Worm (Caenorhabditis elegans) whole organism, young adult: Measurements from ENCODE around the gene C14C6.3.

Source experiments
- B0019.2 ChIP-seq: fragments of 200-800 bp; sonication (Bioruptor generic); conservative IDR thresholded peaks from 2 replicates; pipeline ENCODE4 v1.3.6; 2022; ENCODE audit warnings: missing genetic modification reagents, missing genetic modification characterization, missing compliant biosample characterization
- C06A6.2 ChIP-seq: fragments of 200-800 bp; sonication (Bioruptor generic); conservative IDR thresholded peaks from 2 replicates; pipeline ENCODE4 v1.3.6; 2022; ENCODE audit warnings: missing genetic modification characterization, missing compliant biosample characterization
- F23B12.7 ChIP-seq: sonication (generic microtip); optimal IDR thresholded peaks from 2 replicates; lab custom pipeline; 2017; ENCODE audit warnings: missing genetic modification characterization, mild to moderate bottlenecking, missing compliant biosample characterization, antibody characterized with exemption, moderate library complexity; ENCODE audit not compliant: insufficient read depth
- F37B4.10 ChIP-seq: fragments of 200-800 bp; sonication (Bioruptor generic); IDR thresholded peaks from 2 replicates; pipeline ENCODE4 v1.3.6; 2022; ENCODE audit warnings: missing genetic modification characterization, missing compliant biosample characterization
- F52B5.7 ChIP-seq: sonication (generic microtip); optimal IDR thresholded peaks from 2 replicates; lab custom pipeline; 2016; ENCODE audit warnings: mild to moderate bottlenecking, missing genetic modification characterization, missing compliant biosample characterization
- F57C9.4 ChIP-seq: sonication (generic microtip); optimal IDR thresholded peaks from 2 replicates; lab custom pipeline; 2017; ENCODE audit warnings: mild to moderate bottlenecking, missing genetic modification characterization, missing compliant biosample characterization
- K11D2.4 ChIP-seq: fragments of 200-800 bp; sonication (Bioruptor generic); IDR thresholded peaks from 2 replicates; pipeline ENCODE4 v1.3.6; 2022; ENCODE audit warnings: missing genetic modification reagents, missing genetic modification characterization, missing compliant biosample characterization
- K12H6.12 ChIP-seq: fragments of 200-800 bp; sonication (Bioruptor generic); optimal IDR thresholded peaks from 2 replicates; lab custom pipeline; 2018; ENCODE audit warnings: mild to moderate bottlenecking, missing genetic modification characterization, missing compliant biosample characterization
- Y53F4B.3 ChIP-seq: fragments of 200-800 bp; sonication (Bioruptor generic); IDR thresholded peaks from 2 replicates; pipeline ENCODE4 v1.3.6; 2022; ENCODE audit warnings: missing genetic modification reagents, missing genetic modification characterization, missing compliant biosample characterization
- Y53G8AR.9 ChIP-seq: fragments of 200-800 bp; sonication (Bioruptor generic); conservative IDR thresholded peaks from 2 replicates; pipeline ENCODE4 v1.3.6; 2022; ENCODE audit warnings: missing genetic modification reagents, missing genetic modification characterization, missing compliant biosample characterization
- Y67H2A.10 ChIP-seq: fragments of 200-800 bp; sonication (Bioruptor generic); conservative IDR thresholded peaks from 2 replicates; pipeline ENCODE4 v1.3.6; 2022; ENCODE audit warnings: missing genetic modification reagents, missing genetic modification characterization, missing compliant biosample characterization
- Y95B8A.8 ChIP-seq: fragments of 200-800 bp; sonication (Bioruptor generic); IDR thresholded peaks from 2 replicates; pipeline ENCODE4 v1.3.6; 2022; ENCODE audit warnings: missing genetic modification reagents, missing genetic modification characterization, missing compliant biosample characterization
- ama-1 ChIP-seq, 3 experiments: fragments of 150-350 bp in 1 of 3; sonication (generic microtip) in 2 of 3; optimal IDR thresholded peaks; 2 replicates each; lab custom pipeline; 2014 to 2018; ENCODE audit warnings: missing biosample characterization in 2 of 3, missing genetic modification characterization in 2 of 3, missing genetic modification reagents in 2 of 3
- athp-1 ChIP-seq: sonication (generic microtip); optimal IDR thresholded peaks from 2 replicates; lab custom pipeline; 2017; ENCODE audit warnings: mild to moderate bottlenecking, missing genetic modification characterization, missing compliant biosample characterization
- attf-3 ChIP-seq: fragments of 200-800 bp; sonication (Bioruptor generic); conservative IDR thresholded peaks from 2 replicates; pipeline ENCODE4 v1.3.6; 2022; ENCODE audit warnings: missing genetic modification reagents, missing genetic modification characterization, missing compliant biosample characterization
- attf-5 ChIP-seq: fragments of 200-800 bp; sonication (Bioruptor generic); optimal IDR thresholded peaks from 2 replicates; lab custom pipeline; 2018; ENCODE audit warnings: mild to moderate bottlenecking, missing genetic modification characterization, missing compliant biosample characterization
- cebp-1 ChIP-seq, 2 experiments: fragments of 200-800 bp in 1 of 2; sonication (Bioruptor generic) in 1 of 2; sonication (generic microtip) in 1 of 2; IDR thresholded peaks in 1 of 2; optimal IDR thresholded peaks in 1 of 2; 2 replicates each; pipeline versions ENCODE4 v1.3.6 to Lab custom; 2017 to 2022; ENCODE audit warnings: missing compliant biosample characterization in 2 of 2, missing genetic modification characterization in 2 of 2, mild to moderate bottlenecking in 1 of 2, missing genetic modification reagents in 1 of 2, moderate library complexity in 1 of 2
- cebp-2 ChIP-seq: fragments of 200-800 bp; sonication (Bioruptor generic); IDR thresholded peaks from 2 replicates; pipeline ENCODE4 v1.3.6; 2022; ENCODE audit warnings: missing genetic modification characterization, missing compliant biosample characterization
- chd-7 ChIP-seq: sonication (generic microtip); optimal IDR thresholded peaks from 2 replicates; lab custom pipeline; 2016; ENCODE audit warnings: mild to moderate bottlenecking, missing genetic modification characterization, moderate library complexity, missing compliant biosample characterization
- egl-44 ChIP-seq: fragments of 200-800 bp; sonication (Bioruptor generic); IDR thresholded peaks from 2 replicates; pipeline ENCODE4 v1.3.6; 2022; ENCODE audit warnings: missing genetic modification reagents, missing genetic modification characterization, missing compliant biosample characterization
- egrh-3 ChIP-seq: fragments of 200-800 bp; sonication (Bioruptor generic); IDR thresholded peaks from 2 replicates; pipeline ENCODE4 v1.3.6; 2022; ENCODE audit warnings: missing genetic modification reagents, missing genetic modification characterization, missing compliant biosample characterization
- gei-17 ChIP-seq: fragments of 200-800 bp; sonication (Bioruptor generic); optimal IDR thresholded peaks from 2 replicates; lab custom pipeline; 2018; ENCODE audit warnings: mild to moderate bottlenecking, missing genetic modification characterization, missing compliant biosample characterization
- hlh-26 ChIP-seq: fragments of 200-800 bp; sonication (Bioruptor generic); conservative IDR thresholded peaks from 2 replicates; pipeline ENCODE4 v1.3.6; 2022; ENCODE audit warnings: missing genetic modification reagents, missing genetic modification characterization, missing compliant biosample characterization
- lin-26 ChIP-seq: fragments of 200-800 bp; sonication (Bioruptor generic); IDR thresholded peaks from 2 replicates; pipeline ENCODE4 v1.3.6; 2022; ENCODE audit warnings: missing genetic modification reagents, missing genetic modification characterization, missing compliant biosample characterization
- lin-35 ChIP-seq, 3 experiments: fragments of 150-350 bp in 2 of 3; sonication (generic microtip) in 1 of 3; optimal IDR thresholded peaks; 2 replicates each; lab custom pipeline; 2014 to 2018; ENCODE audit warnings: missing biosample characterization in 3 of 3, missing genetic modification characterization in 3 of 3, missing genetic modification reagents in 3 of 3
- nhr-120 ChIP-seq: fragments of 200-800 bp; sonication (Bioruptor generic); IDR thresholded peaks from 2 replicates; pipeline ENCODE4 v1.3.6; 2022; ENCODE audit warnings: missing genetic modification characterization, missing compliant biosample characterization
- rcor-1 ChIP-seq: fragments of 200-800 bp; sonication (Bioruptor generic); IDR thresholded peaks from 2 replicates; pipeline ENCODE4 v1.3.6; 2022; ENCODE audit warnings: missing genetic modification reagents, missing genetic modification characterization, missing compliant biosample characterization
- sea-2 ChIP-seq: fragments of 200-800 bp; sonication (Bioruptor generic); IDR thresholded peaks from 2 replicates; pipeline ENCODE4 v1.3.6; 2022; ENCODE audit warnings: missing genetic modification characterization, missing compliant biosample characterization
- snpc-1.3 ChIP-seq: sonication (generic microtip); optimal IDR thresholded peaks from 2 replicates; lab custom pipeline; 2017; ENCODE audit warnings: missing genetic modification characterization, mild to moderate bottlenecking, missing compliant biosample characterization, antibody characterized with exemption, moderate library complexity, missing genotype, missing genetic modification reagents; ENCODE audit not compliant: insufficient read depth
- snpc-4 ChIP-seq, 5 experiments: fragments of 150-350 bp in 1 of 5; sonication (generic microtip) in 4 of 5; optimal IDR thresholded peaks; 2 replicates each; lab custom pipeline; 2014 to 2018; ENCODE audit warnings: missing genetic modification characterization in 5 of 5, missing biosample characterization in 3 of 5, antibody characterized with exemption in 2 of 5, mild to moderate bottlenecking in 2 of 5, missing compliant biosample characterization in 2 of 5, missing genotype in 2 of 5, moderate library complexity in 2 of 5, missing genetic modification reagents in 1 of 5
- tlf-1 ChIP-seq: fragments of 200-800 bp; sonication (Bioruptor generic); optimal IDR thresholded peaks from 2 replicates; lab custom pipeline; 2018; ENCODE audit warnings: mild to moderate bottlenecking, missing genetic modification characterization, missing compliant biosample characterization
- unc-130 ChIP-seq: sonication (generic microtip); optimal IDR thresholded peaks from 2 replicates; lab custom pipeline; 2016; ENCODE audit warnings: missing genetic modification reagents, missing genetic modification characterization, missing compliant biosample characterization
- zim-3 ChIP-seq: sonication (generic microtip); optimal IDR thresholded peaks from 2 replicates; lab custom pipeline; 2017; ENCODE audit warnings: mild to moderate bottlenecking, missing genetic modification characterization, moderate library complexity, missing compliant biosample characterization
- ztf-28 ChIP-seq: fragments of 200-800 bp; sonication (Bioruptor generic); IDR thresholded peaks from 2 replicates; pipeline ENCODE4 v1.3.6; 2022; ENCODE audit warnings: missing genetic modification reagents, missing genetic modification characterization, missing compliant biosample characterization
- ztf-3 ChIP-seq: fragments of 200-800 bp; sonication (Bioruptor generic); optimal IDR thresholded peaks from 2 replicates; lab custom pipeline; 2018; ENCODE audit warnings: mild to moderate bottlenecking, missing genetic modification characterization, missing compliant biosample characterization
- ztf-6 ChIP-seq: fragments of 200-800 bp; sonication (Bioruptor generic); IDR thresholded peaks from 2 replicates; pipeline ENCODE4 v1.3.6; 2022; ENCODE audit warnings: missing genetic modification reagents, missing genetic modification characterization, missing compliant biosample characterization

C14C6.3 gene

DNA sequence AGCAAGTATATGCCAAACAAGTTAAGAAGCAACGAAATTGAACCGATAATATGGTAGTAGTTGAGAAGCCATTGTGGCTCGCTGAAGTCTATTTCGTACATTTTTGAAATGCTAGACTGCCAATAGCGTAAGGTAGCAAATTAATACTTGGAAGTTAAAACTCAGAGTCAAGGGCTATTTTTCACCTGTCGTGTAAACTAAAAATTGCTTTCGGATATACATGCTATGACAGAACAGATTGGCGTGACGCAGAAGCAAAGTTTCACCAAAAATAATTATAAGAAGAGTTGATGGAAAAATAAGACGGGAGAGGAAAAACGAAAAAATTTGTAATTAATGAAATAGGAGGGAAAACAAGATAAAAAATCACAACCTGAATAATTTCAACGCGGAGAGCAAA lies 22.7 kb downstream of the C14C6.3 start, which contains the start of gene sri-73:
sri-73 (minus strand) TSS at position 101 of the 400 bp plus-strand sequence.
- TF ChIP-seq F23B12.7 (tag; lab: Kevin White, UChicago) (no peak), K11D2.4 (GFP tag; lab: Robert Waterston, UW) (no peak), rcor-1 (GFP tag; lab: Robert Waterston, UW) (no peak), sea-2 (GFP tag; lab: Robert Waterston, UW) (no peak), lin-26 (no peak), cebp-1 (GFP tag; IDR thresholded peaks at IDR 0.05; lab: Robert Waterston, UW) (no peak), cebp-1 (tag; optimal IDR thresholded peaks at IDR 0.05; lab: Kevin White, UChicago) (no peak), unc-130 (no peak), attf-3 (GFP tag; lab: Robert Waterston, UW) (no peak), K12H6.12 (tag; lab: Kevin White, UChicago) (no peak), nhr-120 (GFP tag; lab: Robert Waterston, UW) (no peak), chd-7 (tag; lab: Kevin White, UChicago) (no peak)

ce11 chrV:568105-568504 lies 24.8 kb downstream of the C14C6.3 start, which contains the start of gene sri-72:
Gene sri-72 (minus strand): TSS chrV:568205.
- no peak for TF ChIP-seq ztf-28 (GFP tag; lab: Robert Waterston, UW)
- TF ChIP-seq egrh-3 (GFP tag; lab: Robert Waterston, UW) = no peak
- TF ChIP-seq ztf-3 (GFP tag; lab: Kevin White, UChicago) = no peak
- no peak for TF ChIP-seq athp-1 (tag; lab: Kevin White, UChicago)
- no peak for TF ChIP-seq sea-2 (GFP tag; lab: Robert Waterston, UW)

DNA sequence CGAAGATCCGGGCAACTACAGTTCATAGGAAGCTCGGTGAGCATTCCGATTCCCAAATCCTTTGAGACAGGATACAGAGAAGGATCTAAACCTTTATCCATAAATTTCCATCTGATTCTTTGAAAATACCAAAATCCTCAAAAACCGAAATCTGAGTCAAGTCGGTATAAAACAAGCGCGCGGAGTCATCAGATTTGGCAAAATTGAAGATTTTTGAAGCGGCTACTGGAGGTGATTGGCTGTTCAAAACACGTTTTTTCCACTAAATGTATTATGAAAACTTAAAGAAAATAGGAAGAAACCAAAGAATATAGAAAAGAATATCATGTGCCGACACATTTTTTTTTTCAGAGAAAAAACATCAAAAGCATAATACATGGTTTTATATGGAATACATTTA lies 31.4 kb downstream of the C14C6.3 start, which contains the start of gene C14C6.13:
C14C6.13 (minus strand) TSS at position 101 of the 400 bp plus-strand sequence.
- no peak for TF ChIP-seq cebp-2 (GFP tag; lab: Robert Waterston, UW)
- no peak for TF ChIP-seq snpc-4 (GFP tag; optimal IDR thresholded peaks at IDR 0.05; lab: Kevin White, UChicago)
- no peak for TF ChIP-seq snpc-4 (tag; optimal IDR thresholded peaks at IDR 0.05; lab: Kevin White, UChicago)
- TF ChIP-seq F37B4.10 (GFP tag; lab: Robert Waterston, UW) = no peak
- TF ChIP-seq ztf-28 (GFP tag; lab: Robert Waterston, UW) = no peak
- TF ChIP-seq Y67H2A.10 (GFP tag; lab: Robert Waterston, UW) = no peak
- TF ChIP-seq lin-35 (GFP tag; optimal IDR thresholded peaks at IDR 0.05; lab: Kevin White, UChicago) = no peak
- TF ChIP-seq tlf-1 (GFP tag; lab: Kevin White, UChicago) = no peak

- TF ChIP-seq egl-44 (GFP tag; lab: Robert Waterston, UW) = no peak
- no peak for TF ChIP-seq Y53G8AR.9 (GFP tag; lab: Robert Waterston, UW)
- TF ChIP-seq Y53F4B.3 = no peak
- no peak for TF ChIP-seq C06A6.2 (GFP tag; lab: Robert Waterston, UW)
- TF ChIP-seq F57C9.4 (tag; lab: Kevin White, UChicago) = no peak
- no peak for TF ChIP-seq ztf-6
- no peak for TF ChIP-seq sea-2 (GFP tag; lab: Robert Waterston, UW)
- no peak for TF ChIP-seq B0019.2 (GFP tag; lab: Robert Waterston, UW)
These were observed 32.8 kb downstream of the C14C6.3 start, which contains the start of gene K06H6.5 for ce11 chrV:576070-576469. Gene K06H6.5 (plus strand): TSS chrV:576370.

DNA sequence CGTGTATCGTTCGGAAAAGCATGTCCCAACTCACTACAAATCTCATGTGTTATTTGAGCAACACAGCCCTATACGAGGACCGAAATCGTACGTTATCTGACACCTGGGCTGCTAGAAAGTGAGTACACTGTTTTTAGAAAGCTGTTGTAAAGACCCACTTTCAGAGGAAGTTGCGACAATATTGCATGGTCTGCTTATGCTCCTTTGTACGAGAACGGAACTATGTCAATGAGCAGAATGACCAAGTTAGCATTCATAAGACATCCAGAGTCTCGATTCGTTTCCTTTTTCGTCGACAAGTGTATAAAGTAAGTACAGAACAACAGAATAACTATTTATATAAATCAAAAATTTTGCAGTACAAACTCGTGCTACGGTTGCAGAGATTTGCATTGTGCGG lies 33.6 kb downstream of the C14C6.3 start:
- TF ChIP-seq gei-17 = no peak
- no peak for TF ChIP-seq attf-5
- TF ChIP-seq F52B5.7 (tag; lab: Kevin White, UChicago) = no peak
- TF ChIP-seq ama-1 (optimal IDR thresholded peaks at IDR 0.05; lab: Kevin White, UChicago) = no peak
- TF ChIP-seq ama-1 (GFP tag; optimal IDR thresholded peaks at IDR 0.05; lab: Kevin White, UChicago) = no peak
- TF ChIP-seq zim-3 (tag; lab: Kevin White, UChicago) = no peak
- TF ChIP-seq snpc-1.3 (tag; lab: Kevin White, UChicago) = no peak
- TF ChIP-seq hlh-26 (GFP tag; lab: Robert Waterston, UW) = no peak
- no peak for TF ChIP-seq C06A6.2 (GFP tag; lab: Robert Waterston, UW)
- TF ChIP-seq Y95B8A.8 (GFP tag; lab: Robert Waterston, UW) = no peak
